Fruit fly (Drosophila melanogaster) whole organism, prepupa: Measurements from ENCODE around the gene CG13813.

Experiments
- Blimp-1 ChIP-seq: fragments of 200-800 bp; sonication (Bioruptor generic); optimal IDR thresholded peaks from 3 replicates; lab custom pipeline; 2017; ENCODE audit warnings: missing biosample characterization, missing genetic modification characterization, mild to moderate bottlenecking, moderate library complexity, missing genetic modification reagents
- CG10631 ChIP-seq: fragments of 200-800 bp; sonication (Bioruptor generic); optimal IDR thresholded peaks from 2 replicates; lab custom pipeline; 2016; ENCODE audit warnings: missing biosample characterization, missing genetic modification characterization
- CG11294 ChIP-seq: fragments of 200-800 bp; sonication (Bioruptor generic); IDR thresholded peaks from 2 replicates; pipeline ENCODE4 v1.3.6; 2022; ENCODE audit warnings: missing biosample characterization, missing genetic modification characterization
- CG11762 ChIP-seq: fragments of 200-800 bp; sonication (Bioruptor generic); optimal IDR thresholded peaks from 3 replicates; lab custom pipeline; 2016; ENCODE audit warnings: missing biosample characterization, missing genetic modification characterization; ENCODE audit not compliant: insufficient read depth
- CG11902 ChIP-seq: fragments of 200-800 bp; sonication (Bioruptor generic); optimal IDR thresholded peaks from 3 replicates; lab custom pipeline; 2016; ENCODE audit warnings: missing biosample characterization, missing genetic modification characterization
- CG15336 ChIP-seq: fragments of 200-800 bp; sonication (Bioruptor generic); IDR thresholded peaks from 2 replicates; pipeline ENCODE4 v1.3.6; 2022; ENCODE audit warnings: missing biosample characterization, missing genetic modification characterization
- CG16779 ChIP-seq: fragments of 200-800 bp; sonication (Bioruptor generic); optimal IDR thresholded peaks from 3 replicates; lab custom pipeline; 2017; ENCODE audit warnings: missing biosample characterization, mild to moderate bottlenecking, missing genetic modification characterization
- CG3032 ChIP-seq: fragments of 200-800 bp; optimal IDR thresholded peaks from 2 replicates; lab custom pipeline; 2019; ENCODE audit warnings: missing biosample characterization, mild to moderate bottlenecking, missing genetic modification characterization, moderate library complexity
- CG31627 ChIP-seq: fragments of 200-800 bp; sonication (Bioruptor generic); optimal IDR thresholded peaks from 3 replicates; lab custom pipeline; 2016; ENCODE audit warnings: missing biosample characterization, missing genetic modification characterization
- CG32006 ChIP-seq: fragments of 200-800 bp; sonication (Bioruptor generic); optimal IDR thresholded peaks from 3 replicates; lab custom pipeline; 2017; ENCODE audit warnings: missing biosample characterization, mild to moderate bottlenecking, missing genetic modification characterization
- CG34406 ChIP-seq: fragments of 200-800 bp; sonication (Bioruptor generic); optimal IDR thresholded peaks from 3 replicates; lab custom pipeline; 2016; ENCODE audit warnings: missing biosample characterization, missing genetic modification characterization
- CG4318 ChIP-seq: fragments of 200-800 bp; sonication (Bioruptor generic); optimal IDR thresholded peaks from 3 replicates; lab custom pipeline; 2017; ENCODE audit warnings: missing biosample characterization, mild to moderate bottlenecking, missing genetic modification characterization
- CG6163 ChIP-seq: fragments of 200-800 bp; sonication (Bioruptor generic); IDR thresholded peaks from 3 replicates; pipeline ENCODE4 v1.3.6; 2022; ENCODE audit warnings: missing biosample characterization, missing genetic modification characterization
- CG6808 ChIP-seq: fragments of 200-800 bp; sonication (Bioruptor generic); optimal IDR thresholded peaks from 3 replicates; lab custom pipeline; 2017; ENCODE audit warnings: missing biosample characterization, missing genetic modification characterization, mild to moderate bottlenecking, moderate library complexity, missing genetic modification reagents
- CG6854 ChIP-seq: fragments of 200-800 bp; sonication (Bioruptor generic); optimal IDR thresholded peaks from 2 replicates; lab custom pipeline; 2017; ENCODE audit warnings: missing biosample characterization, mild to moderate bottlenecking, missing genetic modification characterization
- CG7368 ChIP-seq: fragments of 200-800 bp; sonication (Bioruptor generic); optimal IDR thresholded peaks from 3 replicates; lab custom pipeline; 2016; ENCODE audit warnings: missing biosample characterization, missing genetic modification characterization
- CG8632 ChIP-seq: fragments of 200-800 bp; sonication (Bioruptor generic); optimal IDR thresholded peaks from 3 replicates; lab custom pipeline; 2016; ENCODE audit warnings: missing biosample characterization, missing genetic modification characterization
- CG9139 ChIP-seq: fragments of 200-800 bp; sonication (Bioruptor generic); optimal IDR thresholded peaks from 3 replicates; lab custom pipeline; 2017; ENCODE audit warnings: missing biosample characterization, mild to moderate bottlenecking, missing genetic modification characterization
- Eip75B ChIP-seq: fragments of 200-800 bp; sonication (Bioruptor generic); optimal IDR thresholded peaks from 3 replicates; lab custom pipeline; 2016; ENCODE audit warnings: missing biosample characterization, missing genetic modification characterization
- Eip78C ChIP-seq: fragments of 200-800 bp; sonication (Bioruptor generic); peaks from one replicate; lab custom pipeline; 2016; ENCODE audit warnings: missing biosample characterization, missing genetic modification characterization
- Ets96B ChIP-seq: fragments of 200-800 bp; optimal IDR thresholded peaks from 2 replicates; lab custom pipeline; 2019; ENCODE audit warnings: missing biosample characterization, mild to moderate bottlenecking, missing genetic modification characterization, moderate library complexity
- Gug ChIP-seq: fragments of 200-800 bp; sonication (Bioruptor generic); IDR thresholded peaks from 2 replicates; pipeline ENCODE4 v1.3.6; 2022; ENCODE audit warnings: missing biosample characterization, missing genetic modification characterization
- Hr4 ChIP-seq: fragments of 200-800 bp; sonication (Bioruptor generic); optimal IDR thresholded peaks from 3 replicates; lab custom pipeline; 2016; ENCODE audit warnings: missing biosample characterization, missing genetic modification characterization
- Lpt ChIP-seq: fragments of 200-800 bp; sonication (Bioruptor generic); optimal IDR thresholded peaks from 3 replicates; lab custom pipeline; 2016; ENCODE audit warnings: missing biosample characterization, missing genetic modification characterization
- Met ChIP-seq: fragments of 200-800 bp; sonication (Bioruptor generic); optimal IDR thresholded peaks from 3 replicates; lab custom pipeline; 2016; ENCODE audit warnings: missing biosample characterization, missing genetic modification characterization
- Smox ChIP-seq: fragments of 200-800 bp; sonication (Bioruptor generic); optimal IDR thresholded peaks from 3 replicates; lab custom pipeline; 2016; ENCODE audit warnings: missing biosample characterization, missing genetic modification characterization
- Sox102F ChIP-seq: fragments of 200-800 bp; sonication (Bioruptor generic); optimal IDR thresholded peaks from 2 replicates; lab custom pipeline; 2016; ENCODE audit warnings: missing biosample characterization, mild to moderate bottlenecking, missing genetic modification characterization
- Sox14 ChIP-seq: fragments of 200-800 bp; sonication (Bioruptor generic); optimal IDR thresholded peaks from 3 replicates; lab custom pipeline; 2016; ENCODE audit warnings: missing biosample characterization, missing genetic modification characterization
- Sox15 ChIP-seq: fragments of 200-800 bp; sonication (Bioruptor generic); optimal IDR thresholded peaks from 3 replicates; lab custom pipeline; 2016; ENCODE audit warnings: missing biosample characterization, missing genetic modification characterization
- achi ChIP-seq: fragments of 200-800 bp; sonication (Bioruptor generic); optimal IDR thresholded peaks from 3 replicates; lab custom pipeline; 2016; ENCODE audit warnings: missing biosample characterization, missing genetic modification characterization
- cyc ChIP-seq: fragments of 200-800 bp; sonication (Bioruptor generic); optimal IDR thresholded peaks from 3 replicates; lab custom pipeline; 2016; ENCODE audit warnings: missing biosample characterization, missing genetic modification characterization
- dac ChIP-seq: fragments of 200-800 bp; sonication (Bioruptor generic); optimal IDR thresholded peaks from 2 replicates; lab custom pipeline; 2017; ENCODE audit warnings: missing biosample characterization, mild to moderate bottlenecking, missing genetic modification characterization
- dsx ChIP-seq: fragments of 200-800 bp; optimal IDR thresholded peaks from 3 replicates; lab custom pipeline; 2019; ENCODE audit warnings: missing biosample characterization, mild to moderate bottlenecking, missing genetic modification characterization, moderate library complexity; ENCODE audit not compliant: poor library complexity, severe bottlenecking
- eg ChIP-seq: fragments of 200-800 bp; sonication (Bioruptor generic); IDR thresholded peaks from 3 replicates; pipeline ENCODE4 v1.3.6; 2022; ENCODE audit warnings: missing biosample characterization, missing genetic modification characterization
- esn ChIP-seq: fragments of 200-800 bp; sonication (Bioruptor generic); optimal IDR thresholded peaks from 2 replicates; lab custom pipeline; 2016; ENCODE audit warnings: missing biosample characterization, mild to moderate bottlenecking, missing genetic modification characterization, moderate library complexity
- fkh ChIP-seq: fragments of 200-800 bp; sonication (Bioruptor generic); optimal IDR thresholded peaks from 3 replicates; lab custom pipeline; 2017; ENCODE audit warnings: missing biosample characterization, mild to moderate bottlenecking, missing genetic modification characterization, moderate library complexity
- net ChIP-seq: fragments of 200-800 bp; sonication (Bioruptor generic); optimal IDR thresholded peaks from 3 replicates; lab custom pipeline; 2016; ENCODE audit warnings: missing biosample characterization, missing genetic modification characterization
- pdm3 ChIP-seq: fragments of 200-800 bp; sonication (Bioruptor generic); optimal IDR thresholded peaks from 3 replicates; lab custom pipeline; 2016; ENCODE audit warnings: missing biosample characterization, missing genetic modification characterization
- ss ChIP-seq, 2 experiments: fragments of 200-800 bp; sonication (Bioruptor generic); optimal IDR thresholded peaks; 2 replicates in 1 of 2; 3 replicates in 1 of 2; lab custom pipeline; 2017 to 2018; ENCODE audit warnings: mild to moderate bottlenecking in 2 of 2, missing biosample characterization in 2 of 2, missing genetic modification characterization in 2 of 2, moderate library complexity in 1 of 2
- svp ChIP-seq: fragments of 200-800 bp; sonication (Bioruptor generic); peaks from one replicate; lab custom pipeline; 2016; ENCODE audit warnings: missing biosample characterization, missing genetic modification characterization
- vri ChIP-seq: fragments of 200-800 bp; sonication (Bioruptor generic); optimal IDR thresholded peaks from 3 replicates; lab custom pipeline; 2016; ENCODE audit warnings: missing biosample characterization, mild to moderate bottlenecking, missing genetic modification characterization

The CG13813 gene

dm6 chr3L:20185206-20185868 is 46.1 kb upstream of the CG13813 start (continued):
- TF ChIP-seq CG11762 (GFP tag; lab: Kevin White, UChicago) (no peak), CG6808 (GFP tag; lab: Kevin White, UChicago) (no peak), CG15336 (GFP tag; lab: Robert Waterston, UW) (peak; percentile 71), net (GFP tag; lab: Kevin White, UChicago) (peak; percentile 70), pdm3 (GFP tag; lab: Kevin White, UChicago) (peak; percentile 79), CG7368 (GFP tag; lab: Kevin White, UChicago) (peak; percentile 15), ss (GFP tag; optimal IDR thresholded peaks at IDR 0.05; lab: Kevin White, UChicago) (peak; percentile 39 to 68), Hr4 (GFP tag; lab: Kevin White, UChicago) (peak; percentile 87), CG31627 (GFP tag; lab: Kevin White, UChicago) (peak; percentile 62), svp (GFP tag; lab: Kevin White, UChicago) (peak; percentile 77), CG6854 (GFP tag; lab: Kevin White, UChicago) (no peak), achi (peak; percentile 73), Smox (peak; percentile 54), cyc (no peak), vri (GFP tag; lab: Kevin White, UChicago) (peak; percentile 0), esn (GFP tag; lab: Kevin White, UChicago) (peak; percentile 63), CG6163 (0 out of 3 replicates have a peak, but pooled peaks have one; percentile 42), CG3032 (tag; lab: Kevin White, UChicago) (peak; percentile 38), CG32006 (peak; percentile 87), CG11294 (no peak), dac (GFP tag; lab: Kevin White, UChicago) (no peak), Met (GFP tag; lab: Kevin White, UChicago) (peak; percentile 65), Eip78C (GFP tag; lab: Kevin White, UChicago) (peak; percentile 95)
- TF ChIP-seq, all 60 proteins: peak for 43

- TF ChIP-seq CG11762 (GFP tag; lab: Kevin White, UChicago) (no peak), Smox (no peak), Eip78C (GFP tag; lab: Kevin White, UChicago) (peak; percentile 65), CG11902 (GFP tag; lab: Kevin White, UChicago) (no peak), CG34406 (GFP tag; lab: Kevin White, UChicago) (no peak), Blimp-1 (GFP tag; lab: Kevin White, UChicago) (peak; percentile 62), esn (GFP tag; lab: Kevin White, UChicago) (no peak), Ets96B (no peak)
Observed at dm6 chr3L:20185886-20186285, 45.6 kb upstream of the CG13813 start.

- TF ChIP-seq net (GFP tag; lab: Kevin White, UChicago) (peak; percentile 46), CG6808 (GFP tag; lab: Kevin White, UChicago) (peak; percentile 24), CG9139 (GFP tag; lab: Kevin White, UChicago) (no peak), CG32006 (peak; percentile 12), CG4318 (no peak), CG16779 (peak; percentile 17), vri (GFP tag; lab: Kevin White, UChicago) (peak; percentile 28), CG3032 (tag; lab: Kevin White, UChicago) (no peak), CG11902 (GFP tag; lab: Kevin White, UChicago) (no peak), Blimp-1 (GFP tag; lab: Kevin White, UChicago) (no peak), dsx (GFP tag; lab: Kevin White, UChicago) (peak; percentile 42), fkh (GFP tag; lab: Kevin White, UChicago) (peak; percentile 41), ss (GFP tag; optimal IDR thresholded peaks at IDR 0.05; lab: Kevin White, UChicago) (peak; percentile 57 to 83), CG6163 (peak; percentile 50; the same call in 2 of the 3 replicates), CG34406 (GFP tag; lab: Kevin White, UChicago) (peak; percentile 33), Sox15 (GFP tag; lab: Kevin White, UChicago) (no peak), Sox102F (GFP tag; lab: Kevin White, UChicago) (peak; percentile 30), CG8632 (GFP tag; lab: Kevin White, UChicago) (no peak), eg (GFP tag; lab: Robert Waterston, UW) (0 out of 3 replicates have a peak, but pooled peaks have one; percentile 8), Sox14 (GFP tag; lab: Kevin White, UChicago) (peak; percentile 55), Gug (GFP tag; lab: Robert Waterston, UW) (no peak), CG10631 (GFP tag; lab: Kevin White, UChicago) (peak; percentile 21), svp (GFP tag; lab: Kevin White, UChicago) (peak; percentile 79), Eip75B (GFP tag; lab: Kevin White, UChicago) (no peak), Lpt (GFP tag; lab: Kevin White, UChicago) (no peak)
Observed at dm6 chr3L:20186294-20187020, 45.0 kb upstream of the CG13813 start.
